Worm (Caenorhabditis elegans): Measurements from ENCODE around the gene F55G11.1.
A peak's percentile ranks its signal among the peaks of the same experiment; 100 is the strongest.

The F55G11.1 gene

ce11 chrIV:12978307-12979036 lies 32.1 kb upstream of the F55G11.1 start, which contains the start of gene K10D11.2:
TSS of gene K10D11.2 (plus strand) at chrIV:12978986.
- TF ChIP-seq Y105C5A.15 (GFP tag; IDR thresholded peaks at IDR 0.05) (no peak), pqm-1 (tag; optimal IDR thresholded peaks at IDR 0.05) (peak; percentile 3), nhr-237 (tag; optimal IDR thresholded peaks at IDR 0.05) (no peak), dpl-1 (GFP tag; optimal IDR thresholded peaks at IDR 0.05) (no peak), mxl-3 (GFP tag; optimal IDR thresholded peaks at IDR 0.05) (no peak), daf-16 (GFP tag; optimal IDR thresholded peaks at IDR 0.05) (no peak), daf-16 (tag; optimal IDR thresholded peaks at IDR 0.05) (peak; percentile 38), lin-39 (tag; optimal IDR thresholded peaks at IDR 0.05) (no peak), spr-3 (GFP tag; optimal IDR thresholded peaks at IDR 0.05) (no peak), php-3 (GFP tag; IDR thresholded peaks at IDR 0.05) (peak; percentile 34; the same call in 1 of the 2 replicates), dmd-6 (GFP tag; IDR thresholded peaks at IDR 0.05) (peak; percentile 87), nhr-28 (tag; optimal IDR thresholded peaks at IDR 0.05) (peak; percentile 42), hlh-11 (tag; optimal IDR thresholded peaks at IDR 0.05) (peak; percentile 7), T26A8.4 (GFP tag; IDR thresholded peaks at IDR 0.05) (no peak), daf-19 (GFP tag; conservative IDR thresholded peaks at IDR 0.05) (no peak)

- TF ChIP-seq nhr-41 (GFP tag; IDR thresholded peaks at IDR 0.05) (no peak), unc-62 (GFP tag; optimal IDR thresholded peaks at IDR 0.05 in 1 of 2) (peak in 1 of 2 experiments; percentile 95), unc-62 (tag; optimal IDR thresholded peaks at IDR 0.05) (no peak)
These were observed 31.3 kb upstream of the F55G11.1 start for ce11 chrIV:12977650-12978049.

ce11 chrIV:12975981-12976380 lies 29.6 kb upstream of the F55G11.1 start, which contains the start of gene dod-17:
TSS of gene dod-17 (plus strand) at chrIV:12976303.
- TF ChIP-seq pqm-1 (tag; optimal IDR thresholded peaks at IDR 0.05), result peak; percentile 35
- no peak for TF ChIP-seq attf-4 (tag; optimal IDR thresholded peaks at IDR 0.05)

ce11 chrIV:12973336-12973735 lies 26.9 kb upstream of the F55G11.1 start, which contains the start of gene F55G11.4:
TSS of gene F55G11.4 (plus strand) at chrIV:12973624.
- TF ChIP-seq dmd-6 (GFP tag; IDR thresholded peaks at IDR 0.05), result peak; percentile 22; the same call in 1 of the 2 replicates
- no peak for TF ChIP-seq mep-1 (tag; optimal IDR thresholded peaks at IDR 0.05)
- peak in 1 of 2 experiments; percentile 52 for TF ChIP-seq unc-62 (GFP tag; optimal IDR thresholded peaks at IDR 0.05 in 1 of 2)
- TF ChIP-seq unc-62 (tag; optimal IDR thresholded peaks at IDR 0.05), result no peak
- TF ChIP-seq pqm-1 (tag; optimal IDR thresholded peaks at IDR 0.05), result peak; percentile 44

- TF ChIP-seq lir-3 (tag; optimal IDR thresholded peaks at IDR 0.05), result no peak
- TF ChIP-seq tra-1 (GFP tag; IDR thresholded peaks at IDR 0.05), result no peak
- no peak for TF ChIP-seq hmg-1.1 (GFP tag; IDR thresholded peaks at IDR 0.05)
- 0 out of 2 replicates have a peak, but pooled peaks have one; percentile 31 for TF ChIP-seq lim-7 (GFP tag; IDR thresholded peaks at IDR 0.05)
- TF ChIP-seq hlh-30 (tag; optimal IDR thresholded peaks at IDR 0.05; ENCODE audit: insufficient read depth), result no peak
- peak in 1 of 2 experiments; percentile 94 for TF ChIP-seq unc-62 (GFP tag; optimal IDR thresholded peaks at IDR 0.05 in 1 of 2)
- TF ChIP-seq unc-62 (tag; optimal IDR thresholded peaks at IDR 0.05), result no peak
- TF ChIP-seq nhr-111 (GFP tag; optimal IDR thresholded peaks at IDR 0.05), result no peak
- TF ChIP-seq pha-4 (GFP tag; IDR thresholded peaks at IDR 0.05), result no peak
- TF ChIP-seq pha-4 (tag; optimal IDR thresholded peaks at IDR 0.05), result no peak
- TF ChIP-seq fkh-10 (GFP tag; optimal IDR thresholded peaks at IDR 0.05), result no peak
- no peak for TF ChIP-seq ztf-11 (tag; optimal IDR thresholded peaks at IDR 0.05)
- no peak for TF ChIP-seq nhr-11 (tag; optimal IDR thresholded peaks at IDR 0.05)
- no peak for TF ChIP-seq nhr-10 (tag; optimal IDR thresholded peaks at IDR 0.05)
These were observed 26.4 kb upstream of the F55G11.1 start for ce11 chrIV:12972780-12973179.
